Worm (Caenorhabditis elegans) whole organism, L4/young adult: ENCODE measurements around the gene nspg-13.

Experiments used
- dao-5 ChIP-seq: sonication (generic microtip); optimal IDR thresholded peaks from 2 replicates; lab custom pipeline; 2016; ENCODE audit warnings: missing genotype, missing genetic modification characterization, moderate library complexity, missing compliant biosample characterization
- him-1 ChIP-seq: sonication (generic microtip); optimal IDR thresholded peaks from 2 replicates; lab custom pipeline; 2016; ENCODE audit warnings: missing genotype, missing genetic modification reagents, missing genetic modification characterization, missing compliant biosample characterization

DNA sequence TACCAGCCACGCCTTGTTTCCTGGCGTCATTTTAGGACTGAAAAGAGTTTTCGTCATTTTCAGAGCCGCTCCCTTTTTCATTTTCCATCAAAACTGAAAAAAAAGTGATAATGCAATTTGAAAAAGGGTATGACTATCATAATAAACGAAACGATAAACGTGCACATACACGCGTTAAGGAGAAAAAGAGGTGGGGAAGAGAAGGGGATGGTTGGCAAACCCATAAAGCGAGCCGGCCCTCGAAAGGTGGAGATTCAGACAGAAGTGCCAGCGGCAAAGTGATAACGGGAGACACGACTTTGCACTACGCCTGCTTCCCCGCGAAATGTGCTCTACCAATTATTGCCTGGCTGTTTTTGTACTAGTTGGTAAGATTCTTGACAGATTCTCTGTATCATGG, 2.2 kb upstream of the nspg-13 start, which contains the start of gene nspg-14:
- TF ChIP-seq him-1: no peak
- no peak for TF ChIP-seq dao-5 (tag; lab: Kevin White, UChicago)
